Fruit fly (Drosophila melanogaster) S2 (cell line): ENCODE data around the gene ssp7.
"Not testable (repeated sequence)": the region's sequence is repeated elsewhere in the genome, so short reads cannot be mapped to it uniquely, and the experiment has no call there.

Experiments used
- CG8478 ChIP-seq: fragments of >200 bp; optimal IDR thresholded peaks from 2 replicates; lab custom pipeline; 2018
- CTCF ChIP-seq, 2 experiments: fragments of >200 bp; optimal IDR thresholded peaks; 2 replicates each; lab custom pipeline; 2018

ssp7 gene

dm6 chrX:11109670-11110069 is 30.4 kb downstream of the ssp7 start:
- TF ChIP-seq CTCF (optimal IDR thresholded peaks at IDR 0.05; lab: Kevin White, UChicago) (no peak), CG8478 (lab: Kevin White, UChicago) (no peak)

- TF ChIP-seq CG8478 (lab: Kevin White, UChicago) (no peak), CTCF (optimal IDR thresholded peaks at IDR 0.05; lab: Kevin White, UChicago) (peak; percentile 40 to 49)
Observed at dm6 chrX:11108845-11109450, 31.1 kb downstream of the ssp7 start.

- TF ChIP-seq CG8478 (lab: Kevin White, UChicago) = no peak
- TF ChIP-seq CTCF (optimal IDR thresholded peaks at IDR 0.05; lab: Kevin White, UChicago) = no peak
Observed at dm6 chrX:11108148-11108844, 31.8 kb downstream of the ssp7 start, which contains the start of gene Hsp60A. Hsp60A (plus strand) TSS chrX:11108482.

- not testable (repeated sequence) for TF ChIP-seq CG8478 (lab: Kevin White, UChicago); CTCF (optimal IDR thresholded peaks at IDR 0.05; lab: Kevin White, UChicago)
Observed at dm6 chrX:11095973-11096372, 44.1 kb downstream of the ssp7 start, which contains the start of gene CG42249. CG42249 (plus strand) TSS chrX:11096273.

dm6 chrX:11095276-11095675 is 44.8 kb downstream of the ssp7 start:
- TF ChIP-seq CTCF (optimal IDR thresholded peaks at IDR 0.05; lab: Kevin White, UChicago) (no peak), CG8478 (lab: Kevin White, UChicago) (no peak)

dm6 chrX:11092201-11092600 is 47.9 kb downstream of the ssp7 start, which contains the start of gene CG2061:
CG2061 (plus strand) TSS chrX:11092492.
- TF ChIP-seq CG8478 (lab: Kevin White, UChicago) = no peak
- TF ChIP-seq CTCF (optimal IDR thresholded peaks at IDR 0.05; lab: Kevin White, UChicago) = no peak

- TF ChIP-seq CG8478 (lab: Kevin White, UChicago) (no peak), CTCF (optimal IDR thresholded peaks at IDR 0.05; lab: Kevin White, UChicago) (no peak)
Observed at dm6 chrX:11090161-11090560, 49.9 kb downstream of the ssp7 start, which contains the start of gene CG2076. CG2076 (plus strand) TSS chrX:11090210.
